Worm (Caenorhabditis elegans): Measurements from ENCODE around the gene ugt-48.

- TF ChIP-seq nhr-237 (tag; optimal IDR thresholded peaks at IDR 0.05) (no peak), mab-5 (tag; optimal IDR thresholded peaks at IDR 0.05) (no peak), pha-4 (tag; optimal IDR thresholded peaks at IDR 0.05) (no peak), elt-3 (tag; optimal IDR thresholded peaks at IDR 0.05) (no peak), snpc-4 (tag; optimal IDR thresholded peaks at IDR 0.05) (no peak), nhr-76 (tag; optimal IDR thresholded peaks at IDR 0.05) (no peak), ces-1 (GFP tag; optimal IDR thresholded peaks at IDR 0.05) (no peak), mls-2 (tag; optimal IDR thresholded peaks at IDR 0.05) (no peak), lin-13 (tag; optimal IDR thresholded peaks at IDR 0.05) (no peak), unc-62 (GFP tag; optimal IDR thresholded peaks at IDR 0.05) (no peak)
Measured at ce11 chrV:5559882-5560281, 12.0 kb upstream of the ugt-48 start.

Measured in whole organism, mixed stage, embryonic.